Worm (Caenorhabditis elegans) whole organism, midembryonic: ENCODE results near the gene T06E4.5.

Experiments used
- T22C8.4 ChIP-seq: fragments of 200-800 bp; sonication (Bioruptor generic); IDR thresholded peaks from 2 replicates; pipeline ENCODE4 v1.3.6; 2022; ENCODE audit warnings: missing genetic modification characterization, missing compliant biosample characterization
- cog-1 ChIP-seq: sonication (generic microtip); optimal IDR thresholded peaks from 2 replicates; lab custom pipeline; 2016; ENCODE audit warnings: missing genetic modification characterization, missing compliant biosample characterization
- flt-1 ChIP-seq: fragments of 200-800 bp; sonication (Bioruptor generic); IDR thresholded peaks from 2 replicates; pipeline ENCODE4 v1.3.6; 2022; ENCODE audit warnings: missing genetic modification characterization, missing compliant biosample characterization
- klf-2 ChIP-seq: fragments of 200-800 bp; sonication (Bioruptor generic); conservative IDR thresholded peaks from 2 replicates; pipeline ENCODE4 v1.3.6; 2022; ENCODE audit warnings: missing genetic modification reagents, missing genetic modification characterization, missing compliant biosample characterization
- med-1 ChIP-seq: sonication (generic microtip); optimal IDR thresholded peaks from 2 replicates; lab custom pipeline; 2017; ENCODE audit warnings: missing genetic modification characterization, mild to moderate bottlenecking, missing compliant biosample characterization, antibody characterized with exemption, missing genetic modification reagents; ENCODE audit not compliant: insufficient read depth
- ref-1 ChIP-seq: fragments of 200-800 bp; sonication (Bioruptor generic); conservative IDR thresholded peaks from 2 replicates; pipeline ENCODE4 v1.3.6; 2022; ENCODE audit warnings: missing genetic modification reagents, missing genetic modification characterization, missing compliant biosample characterization
- tab-1 ChIP-seq: fragments of 200-800 bp; sonication (Bioruptor generic); IDR thresholded peaks from 2 replicates; pipeline ENCODE4 v1.3.6; 2022; ENCODE audit warnings: missing genetic modification characterization, missing compliant biosample characterization
- ztf-23 ChIP-seq: fragments of 200-800 bp; sonication (Bioruptor generic); IDR thresholded peaks from 2 replicates; pipeline ENCODE4 v1.3.6; 2022; ENCODE audit warnings: missing genetic modification reagents, missing genetic modification characterization, missing compliant biosample characterization
- ztf-29 ChIP-seq: fragments of 200-800 bp; sonication (Bioruptor generic); IDR thresholded peaks from 2 replicates; pipeline ENCODE4 v1.3.6; 2022; ENCODE audit warnings: missing genetic modification reagents, missing genetic modification characterization, missing compliant biosample characterization

Gene T06E4.5

DNA sequence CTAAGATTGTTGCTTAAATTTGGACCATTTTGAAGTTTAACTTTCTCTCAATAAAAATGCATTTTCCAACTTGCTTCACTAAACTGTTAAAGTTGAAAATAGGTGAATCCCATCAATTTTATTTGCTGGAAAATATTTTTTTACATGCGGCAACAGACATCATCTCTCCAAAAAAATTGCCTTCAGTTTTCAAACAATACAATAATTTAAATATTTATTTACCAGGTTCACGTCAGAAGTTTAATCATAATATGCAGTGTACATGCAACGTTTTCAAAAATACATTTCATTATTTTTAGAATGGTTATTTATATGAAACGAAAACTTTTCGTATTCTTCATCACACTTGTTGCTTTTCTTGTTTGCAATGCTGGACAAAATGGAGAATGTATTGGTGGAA is at the start of gene T06E4.5:
Gene T06E4.5, plus strand, starts transcription at position 301 of the 400 bp plus-strand sequence.
- TF ChIP-seq T22C8.4 (GFP tag; lab: Robert Waterston, UW) = no peak
- no peak for TF ChIP-seq tab-1 (GFP tag; lab: Robert Waterston, UW)
- TF ChIP-seq cog-1 (tag; lab: Kevin White, UChicago) = no peak
- TF ChIP-seq ztf-29 (GFP tag; lab: Robert Waterston, UW) = no peak
- no peak for TF ChIP-seq med-1 (GFP tag; lab: Kevin White, UChicago)
- TF ChIP-seq klf-2 = no peak
- no peak for TF ChIP-seq flt-1 (GFP tag; lab: Robert Waterston, UW)
- no peak for TF ChIP-seq ref-1 (GFP tag; lab: Robert Waterston, UW)
- TF ChIP-seq ztf-23 (GFP tag; lab: Robert Waterston, UW) = no peak

DNA sequence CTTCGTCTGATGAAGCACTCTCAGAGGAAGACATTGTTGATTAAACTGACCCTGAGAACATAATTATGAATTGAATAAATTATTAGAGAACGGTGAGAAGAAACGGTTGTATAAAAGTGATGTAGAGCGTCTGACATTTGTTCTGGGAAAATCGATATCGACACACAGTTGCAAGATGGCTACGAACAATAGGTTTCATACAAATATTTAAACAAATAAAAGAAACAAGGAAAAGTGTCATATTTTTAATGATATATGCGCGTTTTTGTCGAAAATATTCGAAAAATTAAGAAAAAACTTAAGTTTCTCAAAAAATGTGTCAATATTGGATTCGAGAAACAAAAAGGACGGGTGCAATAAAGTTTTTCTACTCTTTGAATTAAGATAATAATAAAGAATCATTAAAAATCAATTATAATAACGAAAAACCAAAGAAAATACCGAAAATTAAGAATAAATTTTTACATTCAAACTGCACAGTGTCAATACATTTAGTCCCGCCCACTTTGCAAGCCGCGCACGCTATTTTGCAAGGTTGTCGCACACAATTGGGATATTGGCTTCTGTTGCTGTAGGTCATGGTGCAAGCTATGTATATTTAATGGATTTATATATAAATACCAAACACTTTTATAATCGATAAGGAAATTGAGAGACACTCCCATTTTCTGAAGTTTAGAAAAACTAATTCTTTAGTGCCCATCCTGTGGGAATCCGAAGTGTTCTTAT is 48.3 kb upstream of the T06E4.5 start, which contains the start of gene rtfo-1:
Gene rtfo-1, minus strand, starts transcription at position 51 of the 729 bp plus-strand sequence.
- TF ChIP-seq med-1 (GFP tag; lab: Kevin White, UChicago) (peak; percentile 89), flt-1 (GFP tag; lab: Robert Waterston, UW) (peak; percentile 84), ztf-23 (GFP tag; lab: Robert Waterston, UW) (peak; percentile 82), ref-1 (GFP tag; lab: Robert Waterston, UW) (no peak), klf-2 (0 out of 2 replicates have a peak, but pooled peaks have one; percentile 34), T22C8.4 (GFP tag; lab: Robert Waterston, UW) (no peak), ztf-29 (GFP tag; lab: Robert Waterston, UW) (peak; percentile 80; the same call in 1 of the 2 replicates), cog-1 (tag; lab: Kevin White, UChicago) (peak; percentile 55), tab-1 (GFP tag; lab: Robert Waterston, UW) (no peak)

DNA sequence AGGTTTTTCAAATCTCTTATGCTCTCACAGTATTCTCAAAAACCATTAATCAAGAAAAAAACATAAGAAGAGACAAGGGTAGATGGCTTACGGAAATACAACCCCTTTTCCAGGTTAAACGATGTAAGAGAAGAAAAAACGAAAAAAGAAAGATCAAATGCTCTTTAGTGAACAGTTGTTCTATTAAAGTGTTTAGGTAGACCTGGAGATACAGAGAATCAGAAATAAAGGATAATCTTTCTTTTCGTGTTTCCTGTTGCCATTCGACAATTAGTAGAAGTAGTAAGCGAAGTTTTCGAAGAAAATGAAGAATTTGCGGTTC is 47.8 kb upstream of the T06E4.5 start, which contains the start of gene K09G1.1:
Gene K09G1.1, plus strand, starts transcription at position 223 of the 322 bp plus-strand sequence.
- no peak for TF ChIP-seq T22C8.4 (GFP tag; lab: Robert Waterston, UW)
- TF ChIP-seq cog-1 (tag; lab: Kevin White, UChicago) = no peak
- no peak for TF ChIP-seq ztf-29 (GFP tag; lab: Robert Waterston, UW)
- no peak for TF ChIP-seq ztf-23 (GFP tag; lab: Robert Waterston, UW)
- TF ChIP-seq klf-2 = no peak
- TF ChIP-seq tab-1 (GFP tag; lab: Robert Waterston, UW) = no peak
- TF ChIP-seq med-1 (GFP tag; lab: Kevin White, UChicago) = no peak
- no peak for TF ChIP-seq flt-1 (GFP tag; lab: Robert Waterston, UW)
- TF ChIP-seq ref-1 (GFP tag; lab: Robert Waterston, UW) = no peak

DNA sequence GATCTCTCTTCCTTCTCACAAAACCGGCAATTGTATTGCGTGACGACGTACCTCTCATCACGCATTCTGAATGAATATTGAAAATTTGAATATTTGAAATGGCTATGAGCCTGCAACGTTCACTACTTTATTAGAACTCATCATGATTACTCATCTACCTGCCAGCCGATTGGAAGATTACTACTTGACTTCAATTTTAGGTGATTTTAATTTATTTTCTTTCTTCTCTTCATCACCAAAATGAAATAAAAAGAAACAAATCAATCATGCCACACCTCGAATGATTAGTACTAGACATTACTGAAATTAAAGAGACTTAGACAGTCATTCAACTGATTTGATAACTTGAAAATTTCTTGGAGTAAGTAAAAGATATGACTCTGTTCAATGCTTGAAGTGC is 46.8 kb upstream of the T06E4.5 start:
- TF ChIP-seq ref-1 (GFP tag; lab: Robert Waterston, UW) (no peak), ztf-23 (GFP tag; lab: Robert Waterston, UW) (no peak), klf-2 (no peak), flt-1 (GFP tag; lab: Robert Waterston, UW) (no peak), cog-1 (tag; lab: Kevin White, UChicago) (no peak)

DNA sequence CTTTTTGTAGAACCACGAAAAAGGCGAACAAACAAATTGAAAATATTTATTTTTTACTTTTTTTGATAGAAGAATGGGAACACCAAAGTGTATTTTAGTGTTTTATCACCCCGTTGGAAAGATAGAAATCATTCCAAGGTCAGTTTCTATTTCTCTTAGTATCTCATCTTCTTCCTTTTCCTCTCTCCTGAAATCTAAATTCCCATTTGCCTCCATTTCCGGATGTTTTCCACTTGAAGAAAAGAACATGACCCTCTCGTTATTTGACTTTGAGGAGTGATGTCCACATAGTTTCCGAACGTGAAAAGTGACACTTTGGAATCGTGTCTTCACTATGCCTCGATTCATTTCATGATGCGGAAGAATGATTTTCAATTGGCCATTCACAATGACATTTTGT is 43.4 kb upstream of the T06E4.5 start:
- TF ChIP-seq ref-1 (GFP tag; lab: Robert Waterston, UW) = no peak
- TF ChIP-seq ztf-23 (GFP tag; lab: Robert Waterston, UW) = no peak
- no peak for TF ChIP-seq med-1 (GFP tag; lab: Kevin White, UChicago)
- TF ChIP-seq klf-2 = no peak
- no peak for TF ChIP-seq ztf-29 (GFP tag; lab: Robert Waterston, UW)
- TF ChIP-seq cog-1 (tag; lab: Kevin White, UChicago) = no peak
- no peak for TF ChIP-seq tab-1 (GFP tag; lab: Robert Waterston, UW)
- no peak for TF ChIP-seq T22C8.4 (GFP tag; lab: Robert Waterston, UW)
- TF ChIP-seq flt-1 (GFP tag; lab: Robert Waterston, UW) = no peak

DNA sequence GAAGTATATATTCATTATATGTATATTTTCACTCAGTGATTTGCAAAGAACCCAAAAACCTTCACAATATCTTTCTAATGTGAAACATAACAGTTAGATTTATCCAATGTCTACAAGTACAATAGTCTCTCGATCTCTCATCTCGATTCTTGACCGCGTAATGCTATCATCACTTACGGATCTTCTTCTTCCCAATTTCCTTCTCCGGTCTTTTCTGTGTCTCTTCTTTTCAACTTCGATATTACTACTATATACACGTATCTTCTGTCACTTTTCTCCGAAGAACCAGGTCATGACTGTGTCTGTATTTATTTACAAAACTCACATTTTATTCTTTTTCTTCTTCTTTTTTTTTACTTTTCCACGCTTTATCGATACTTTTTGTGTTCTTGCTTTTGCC is 42.5 kb upstream of the T06E4.5 start:
- no peak for TF ChIP-seq cog-1 (tag; lab: Kevin White, UChicago)

DNA sequence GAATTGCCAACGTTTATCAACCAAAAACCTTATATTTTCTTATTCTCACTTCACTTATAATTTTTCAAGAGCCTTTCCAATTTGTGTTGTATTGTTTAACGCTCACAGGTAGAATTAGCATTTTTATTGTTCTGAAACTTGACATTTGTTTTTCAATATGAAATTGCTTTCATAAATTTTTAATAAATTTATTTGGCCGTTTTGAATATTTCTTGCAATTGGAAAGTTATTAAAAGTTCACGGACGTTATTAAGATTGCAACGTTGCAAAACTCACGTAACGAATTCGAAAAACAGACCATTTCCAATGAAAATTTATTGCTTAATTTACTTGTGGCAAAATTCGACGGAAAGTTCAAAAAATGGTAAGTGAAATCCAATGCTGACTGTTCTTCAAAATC is 40.7 kb upstream of the T06E4.5 start, which contains the start of gene K09G1.2:
Gene K09G1.2, plus strand, starts transcription at position 301 of the 400 bp plus-strand sequence.
- TF ChIP-seq klf-2 (no peak), ztf-23 (GFP tag; lab: Robert Waterston, UW) (no peak), ref-1 (GFP tag; lab: Robert Waterston, UW) (no peak), tab-1 (GFP tag; lab: Robert Waterston, UW) (no peak), flt-1 (GFP tag; lab: Robert Waterston, UW) (no peak), T22C8.4 (GFP tag; lab: Robert Waterston, UW) (no peak), cog-1 (tag; lab: Kevin White, UChicago) (no peak), med-1 (GFP tag; lab: Kevin White, UChicago) (no peak)

DNA sequence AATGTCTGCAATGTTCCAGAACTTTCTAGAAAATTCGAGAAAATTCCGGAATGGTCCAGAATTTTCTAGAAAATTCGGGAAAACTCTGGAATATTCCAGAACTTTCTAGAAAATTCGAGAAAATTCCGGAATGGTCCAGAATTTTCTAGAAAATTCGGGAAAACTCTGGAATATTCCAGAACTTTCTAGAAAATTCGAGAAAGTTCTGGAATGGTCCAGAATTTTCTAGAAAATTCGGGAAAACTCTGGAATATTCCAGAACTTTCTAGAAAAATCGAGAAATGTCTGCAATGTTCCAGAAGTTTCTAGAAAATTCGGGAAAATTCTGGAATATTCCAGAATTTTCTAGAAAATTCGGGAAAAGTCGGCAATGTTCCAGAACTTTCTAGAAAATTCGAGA is 27.6 kb upstream of the T06E4.5 start:
- TF ChIP-seq flt-1 (GFP tag; lab: Robert Waterston, UW) = peak; percentile 75; the same call in 1 of the 2 replicates

DNA sequence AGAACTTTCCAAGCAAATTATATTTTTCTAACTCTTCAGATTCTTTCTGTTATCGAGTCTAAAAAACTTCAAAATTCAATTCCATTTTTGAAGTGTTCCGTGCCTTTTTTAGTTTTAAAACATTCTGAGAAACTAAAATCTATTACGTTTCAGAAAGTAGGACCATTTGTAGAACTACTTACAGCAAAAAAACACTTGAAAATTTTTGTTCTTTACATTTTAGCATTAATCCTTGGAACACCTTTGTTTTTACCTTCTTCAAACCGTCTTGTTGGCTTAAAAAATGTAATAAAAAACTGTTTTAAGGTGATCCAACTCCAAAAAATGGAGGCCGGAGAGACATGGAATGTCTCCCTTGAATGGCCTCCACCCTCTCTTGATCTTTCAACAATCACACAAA is 22.8 kb upstream of the T06E4.5 start, which contains the start of gene dop-2:
Gene dop-2, plus strand, starts transcription at position 301 of the 400 bp plus-strand sequence.
- no peak for TF ChIP-seq ref-1 (GFP tag; lab: Robert Waterston, UW)
- TF ChIP-seq tab-1 (GFP tag; lab: Robert Waterston, UW) = no peak
- no peak for TF ChIP-seq flt-1 (GFP tag; lab: Robert Waterston, UW)
- no peak for TF ChIP-seq T22C8.4 (GFP tag; lab: Robert Waterston, UW)
- TF ChIP-seq med-1 (GFP tag; lab: Kevin White, UChicago) = no peak
- TF ChIP-seq cog-1 (tag; lab: Kevin White, UChicago) = no peak
- no peak for TF ChIP-seq klf-2
- TF ChIP-seq ztf-29 (GFP tag; lab: Robert Waterston, UW) = no peak
- no peak for TF ChIP-seq ztf-23 (GFP tag; lab: Robert Waterston, UW)
